Fruit fly (Drosophila melanogaster): Measurements from ENCODE around the gene CG15484.

Gene CG15484

dm6 chr2L:12712255-12712654 is 4.7 kb upstream of the CG15484 start (continued):
- TF ChIP-seq tll (GFP tag; optimal IDR thresholded peaks at IDR 0.05) (no peak), NC2α (GFP tag; optimal IDR thresholded peaks at IDR 0.05) (no peak), BEAF-32 (GFP tag; optimal IDR thresholded peaks at IDR 0.05) (peak; percentile 33), grau (tag; optimal IDR thresholded peaks at IDR 0.05) (no peak), CG30020 (tag; optimal IDR thresholded peaks at IDR 0.05) (peak; percentile 63), Ravus (GFP tag; IDR thresholded peaks at IDR 0.05) (no peak), YL-1 (GFP tag; optimal IDR thresholded peaks at IDR 0.05) (peak; percentile 65), crc (GFP tag; optimal IDR thresholded peaks at IDR 0.05) (no peak), Ada2b (GFP tag; IDR thresholded peaks at IDR 0.05) (no peak), Rx (GFP tag; IDR thresholded peaks at IDR 0.05) (no peak), CG1832 (GFP tag; optimal IDR thresholded peaks at IDR 0.05) (no peak), CoRest (tag; optimal IDR thresholded peaks at IDR 0.05) (no peak), H2.0 (GFP tag; IDR thresholded peaks at IDR 0.05) (no peak), lab (GFP tag; optimal IDR thresholded peaks at IDR 0.05) (no peak), tin (GFP tag; optimal IDR thresholded peaks at IDR 0.05) (no peak), phol (tag; optimal IDR thresholded peaks at IDR 0.05) (peak; percentile 52), NfI (GFP tag; optimal IDR thresholded peaks at IDR 0.05) (peak; percentile 3), CG2712 (tag; optimal IDR thresholded peaks at IDR 0.05) (peak; percentile 48), CG12299 (tag; optimal IDR thresholded peaks at IDR 0.05) (no peak), Hsf (GFP tag; optimal IDR thresholded peaks at IDR 0.05) (no peak), CG6813 (GFP tag; optimal IDR thresholded peaks at IDR 0.05) (no peak), danr (GFP tag; IDR thresholded peaks at IDR 0.05) (no peak), slp2 (GFP tag; optimal IDR thresholded peaks at IDR 0.05) (no peak), MESR4 (GFP tag; optimal IDR thresholded peaks at IDR 0.05) (peak; percentile 83), fd64A (GFP tag; optimal IDR thresholded peaks at IDR 0.05) (no peak), CG17829 (tag; optimal IDR thresholded peaks at IDR 0.05) (peak; percentile 52), CG6765 (GFP tag; optimal IDR thresholded peaks at IDR 0.05) (no peak), Pdp1 (GFP tag; optimal IDR thresholded peaks at IDR 0.05) (peak in 1 of 2 experiments; percentile 6), CG18764 (GFP tag; optimal IDR thresholded peaks at IDR 0.05) (no peak), Sry-β (GFP tag; optimal IDR thresholded peaks at IDR 0.05) (no peak), vvl (GFP tag; IDR thresholded peaks at IDR 0.05) (peak; percentile 47), insv (GFP tag; optimal IDR thresholded peaks at IDR 0.05) (no peak), zen (tag; optimal IDR thresholded peaks at IDR 0.05) (peak; percentile 10), NK7.1 (GFP tag; optimal IDR thresholded peaks at IDR 0.05) (no peak), CG4360 (GFP tag; IDR thresholded peaks at IDR 0.05) (no peak), CG2120 (GFP tag; optimal IDR thresholded peaks at IDR 0.05) (no peak), CG10543 (GFP tag; optimal IDR thresholded peaks at IDR 0.05) (no peak), Rfx (GFP tag; IDR thresholded peaks at IDR 0.05) (peak; percentile 31), dpn (GFP tag; optimal IDR thresholded peaks at IDR 0.05) (peak in 1 of 2 experiments; percentile 18), Gsc (GFP tag; IDR thresholded peaks at IDR 0.05) (no peak), sc (optimal IDR thresholded peaks at IDR 0.05) (no peak), sc (GFP tag; optimal IDR thresholded peaks at IDR 0.05) (no peak), CG15269 (tag; optimal IDR thresholded peaks at IDR 0.05) (no peak), Blimp-1 (GFP tag; optimal IDR thresholded peaks at IDR 0.05) (no peak), CG15011 (GFP tag; optimal IDR thresholded peaks at IDR 0.05) (no peak), GATAe (GFP tag; conservative IDR thresholded peaks at IDR 0.05) (no peak), Bgb (GFP tag; IDR thresholded peaks at IDR 0.05; ENCODE audit: partially characterized antibody) (no peak), CG5180 (GFP tag; optimal IDR thresholded peaks at IDR 0.05) (no peak), Mad (GFP tag; optimal IDR thresholded peaks at IDR 0.05) (no peak), CG17912 (GFP tag; optimal IDR thresholded peaks at IDR 0.05) (no peak), CG13287 (GFP tag; IDR thresholded peaks at IDR 0.05; ENCODE audit: partially characterized antibody) (peak; percentile 30; the same call in 1 of the 2 replicates)

Measured in whole organism, embryonic.